Fruit fly (Drosophila melanogaster) whole organism, embryonic: ENCODE measurements around the gene CG11768.
A peak's percentile ranks its signal among the peaks of the same experiment; 100 is the strongest.

ENCODE experiments used
- Abd-B ChIP-seq: fragments of 200-800 bp; sonication (Bioruptor generic); optimal IDR thresholded peaks from 2 replicates; lab custom pipeline; 2018; ENCODE audit warnings: missing biosample characterization, mild to moderate bottlenecking, missing genetic modification characterization, moderate library complexity
- Asciz ChIP-seq: fragments of 200-800 bp; sonication (Bioruptor generic); optimal IDR thresholded peaks from 2 replicates; lab custom pipeline; 2017; ENCODE audit warnings: missing biosample characterization, mild to moderate bottlenecking, missing genetic modification characterization, missing genetic modification reagents
- C15 ChIP-seq: fragments of 200-800 bp; sonication (Bioruptor generic); IDR thresholded peaks from 3 replicates; pipeline ENCODE4 v1.3.6; 2022; ENCODE audit warnings: missing biosample characterization, missing genetic modification characterization
- CG10209 ChIP-seq: fragments of 200-800 bp; sonication (Bioruptor generic); optimal IDR thresholded peaks from 3 replicates; lab custom pipeline; 2017; ENCODE audit warnings: missing biosample characterization, mild to moderate bottlenecking, missing genetic modification characterization, missing genetic modification reagents
- CG10654 ChIP-seq: fragments of 200-800 bp; sonication (Bioruptor generic); optimal IDR thresholded peaks from 2 replicates; lab custom pipeline; 2016; ENCODE audit warnings: missing biosample characterization, missing genetic modification characterization
- CG10959 ChIP-seq: fragments of 200-800 bp; sonication (Bioruptor generic); IDR thresholded peaks from 2 replicates; pipeline ENCODE4 v1.3.6; 2022; ENCODE audit warnings: missing biosample characterization, missing genetic modification characterization
- CG13123 ChIP-seq: fragments of 200-800 bp; sonication (Bioruptor generic); optimal IDR thresholded peaks from 2 replicates; lab custom pipeline; 2016; ENCODE audit warnings: missing biosample characterization, missing genetic modification characterization
- CG13775 ChIP-seq: fragments of 200-800 bp; sonication (Bioruptor generic); optimal IDR thresholded peaks from 3 replicates; lab custom pipeline; 2017; ENCODE audit warnings: missing biosample characterization, mild to moderate bottlenecking, missing genetic modification characterization
- CG1529 ChIP-seq: fragments of 200-800 bp; sonication (Bioruptor generic); optimal IDR thresholded peaks from 3 replicates; lab custom pipeline; 2018; ENCODE audit warnings: missing biosample characterization, missing genetic modification characterization
- CG1647 ChIP-seq: fragments of 200-800 bp; sonication (Bioruptor generic); optimal IDR thresholded peaks from 3 replicates; lab custom pipeline; 2016; ENCODE audit warnings: missing biosample characterization, missing genetic modification characterization
- CG17359 ChIP-seq: fragments of 200-800 bp; sonication (Bioruptor generic); optimal IDR thresholded peaks from 3 replicates; lab custom pipeline; 2018; ENCODE audit warnings: missing biosample characterization, mild to moderate bottlenecking, missing genetic modification characterization, moderate library complexity
- CG3163 ChIP-seq: fragments of 200-800 bp; sonication (Bioruptor generic); optimal IDR thresholded peaks from 3 replicates; lab custom pipeline; 2016; ENCODE audit warnings: missing biosample characterization, missing genetic modification characterization
- CG34376 ChIP-seq: fragments of 200-800 bp; sonication (Bioruptor generic); optimal IDR thresholded peaks from 2 replicates; lab custom pipeline; 2018; ENCODE audit warnings: missing biosample characterization, mild to moderate bottlenecking, missing genetic modification characterization
- CG3726 ChIP-seq: fragments of 200-800 bp; sonication (Bioruptor generic); IDR thresholded peaks from 3 replicates; pipeline ENCODE4, ENCODE4 v1.3.6; 2022; ENCODE audit warnings: missing biosample characterization, missing genetic modification characterization
- CG42726 ChIP-seq: fragments of 200-800 bp; sonication (Bioruptor generic); IDR thresholded peaks from 2 replicates; pipeline ENCODE4 v1.3.6; 2022; ENCODE audit warnings: missing biosample characterization, missing genetic modification characterization; ENCODE audit not compliant: partially characterized antibody
- CG7987 ChIP-seq: fragments of 200-800 bp; sonication (Bioruptor generic); optimal IDR thresholded peaks from 2 replicates; lab custom pipeline; 2018; ENCODE audit warnings: missing biosample characterization, mild to moderate bottlenecking, missing genetic modification characterization, moderate library complexity
- CG8089 ChIP-seq: fragments of 200-800 bp; sonication (Bioruptor generic); optimal IDR thresholded peaks from 3 replicates; lab custom pipeline; 2016; ENCODE audit warnings: missing biosample characterization, missing genetic modification characterization
- CG8388 ChIP-seq: fragments of 200-800 bp; sonication (Bioruptor generic); optimal IDR thresholded peaks from 2 replicates; lab custom pipeline; 2019; ENCODE audit warnings: missing biosample characterization, mild to moderate bottlenecking, missing genetic modification characterization, moderate library complexity
- CG8924 ChIP-seq: fragments of 200-800 bp; optimal IDR thresholded peaks from 3 replicates; lab custom pipeline; 2019; ENCODE audit warnings: missing biosample characterization, mild to moderate bottlenecking, missing genetic modification characterization, moderate library complexity
- CG9215 ChIP-seq: fragments of 200-800 bp; sonication (Bioruptor generic); IDR thresholded peaks from 2 replicates; pipeline ENCODE4 v1.3.6; 2022; ENCODE audit warnings: missing biosample characterization, missing genetic modification characterization
- CkIIα-i1 ChIP-seq: fragments of 200-800 bp; sonication (Bioruptor generic); IDR thresholded peaks from 2 replicates; pipeline ENCODE4 v1.3.6; 2022; ENCODE audit warnings: missing biosample characterization, missing genetic modification characterization
- D19A ChIP-seq: fragments of 200-800 bp; optimal IDR thresholded peaks from 3 replicates; lab custom pipeline; 2019; ENCODE audit warnings: missing biosample characterization, mild to moderate bottlenecking, missing genetic modification characterization, moderate library complexity
- Ets97D ChIP-seq: fragments of 200-800 bp; sonication (Bioruptor generic); optimal IDR thresholded peaks from 3 replicates; lab custom pipeline; 2016; ENCODE audit warnings: missing biosample characterization, missing genetic modification characterization
- HHEX ChIP-seq: fragments of 200-800 bp; sonication (Bioruptor generic); optimal IDR thresholded peaks from 3 replicates; lab custom pipeline; 2017; ENCODE audit warnings: missing biosample characterization, mild to moderate bottlenecking, missing genetic modification characterization, missing genetic modification reagents
- HLH54F ChIP-seq: fragments of 200-800 bp; sonication (Bioruptor generic); optimal IDR thresholded peaks from 3 replicates; lab custom pipeline; 2016; ENCODE audit warnings: missing biosample characterization, missing genetic modification characterization
- HmgZ ChIP-seq: fragments of 200-800 bp; sonication (Bioruptor generic); optimal IDR thresholded peaks from 2 replicates; lab custom pipeline; 2018; ENCODE audit warnings: missing biosample characterization, mild to moderate bottlenecking, missing genetic modification characterization
- NC2α ChIP-seq: fragments of 200-800 bp; sonication (Bioruptor generic); optimal IDR thresholded peaks from 2 replicates; lab custom pipeline; 2016; ENCODE audit warnings: missing biosample characterization, missing genetic modification characterization
- Rfx ChIP-seq: fragments of 200-800 bp; sonication (Bioruptor generic); IDR thresholded peaks from 2 replicates; pipeline ENCODE4 v1.3.6; 2022; ENCODE audit warnings: missing biosample characterization, missing genetic modification characterization
- Rx ChIP-seq: fragments of 200-800 bp; sonication (Bioruptor generic); IDR thresholded peaks from 2 replicates; pipeline ENCODE4 v1.3.6; 2022; ENCODE audit warnings: missing biosample characterization, missing genetic modification characterization
- Sry-δ ChIP-seq: fragments of 200-800 bp; sonication (Bioruptor generic); optimal IDR thresholded peaks from 2 replicates; lab custom pipeline; 2016; ENCODE audit warnings: missing biosample characterization, missing genetic modification characterization
- Vsx1 ChIP-seq: fragments of 200-800 bp; sonication (Bioruptor generic); optimal IDR thresholded peaks from 2 replicates; lab custom pipeline; 2017; ENCODE audit warnings: missing biosample characterization, mild to moderate bottlenecking, missing genetic modification characterization, missing genetic modification reagents
- az2 ChIP-seq: fragments of 200-800 bp; sonication (Bioruptor generic); optimal IDR thresholded peaks from 3 replicates; lab custom pipeline; 2016; ENCODE audit warnings: missing biosample characterization, missing genetic modification characterization
- bab2 ChIP-seq: fragments of 200-800 bp; sonication (Bioruptor generic); optimal IDR thresholded peaks from 2 replicates; lab custom pipeline; 2016; ENCODE audit warnings: missing biosample characterization, missing genetic modification characterization
- cad ChIP-seq: fragments of >200 bp; optimal IDR thresholded peaks from 2 replicates; lab custom pipeline; 2017; ENCODE audit warnings: missing biosample characterization, missing genetic modification characterization
- chinmo ChIP-seq: fragments of 200-800 bp; sonication (Bioruptor generic); IDR thresholded peaks from 4 replicates; pipeline ENCODE4 v1.3.6; 2022; ENCODE audit warnings: missing biosample characterization, missing genetic modification characterization; ENCODE audit not compliant: partially characterized antibody
- dan ChIP-seq: fragments of 200-800 bp; sonication (Bioruptor generic); IDR thresholded peaks from 2 replicates; pipeline ENCODE4 v1.3.6; 2022; ENCODE audit warnings: missing biosample characterization, missing genetic modification characterization
- gem ChIP-seq: fragments of 200-800 bp; sonication (Bioruptor generic); optimal IDR thresholded peaks from 2 replicates; lab custom pipeline; 2019; ENCODE audit warnings: missing biosample characterization, mild to moderate bottlenecking, missing genetic modification characterization, moderate library complexity
- gfzf ChIP-seq: fragments of 200-800 bp; sonication (Bioruptor generic); optimal IDR thresholded peaks from 2 replicates; lab custom pipeline; 2016; ENCODE audit warnings: missing biosample characterization, mild to moderate bottlenecking, missing genetic modification characterization, moderate library complexity
- grau ChIP-seq: fragments of 200-800 bp; optimal IDR thresholded peaks from 3 replicates; lab custom pipeline; 2019; ENCODE audit warnings: missing biosample characterization, mild to moderate bottlenecking, missing genetic modification characterization, moderate library complexity
- gsb-n ChIP-seq: fragments of 200-800 bp; sonication (Bioruptor generic); optimal IDR thresholded peaks from 3 replicates; lab custom pipeline; 2018; ENCODE audit warnings: missing biosample characterization, mild to moderate bottlenecking, missing genetic modification characterization
- kah ChIP-seq: fragments of 200-800 bp; sonication (Bioruptor generic); optimal IDR thresholded peaks from 2 replicates; lab custom pipeline; 2018; ENCODE audit warnings: missing biosample characterization, mild to moderate bottlenecking, missing genetic modification characterization
- nmo ChIP-seq: fragments of 200-800 bp; sonication (Bioruptor generic); optimal IDR thresholded peaks from 2 replicates; lab custom pipeline; 2018; ENCODE audit warnings: missing biosample characterization, mild to moderate bottlenecking, missing genetic modification characterization, moderate library complexity
- pnt ChIP-seq: fragments of 200-800 bp; sonication (Bioruptor generic); optimal IDR thresholded peaks from 3 replicates; lab custom pipeline; 2016; ENCODE audit warnings: missing biosample characterization, missing genetic modification characterization
- prd ChIP-seq, 3 experiments: fragments of >200 bp in 2 of 3; fragments of 200-800 bp in 1 of 3; sonication (Bioruptor generic) in 1 of 3; optimal IDR thresholded peaks in 2 of 3; IDR thresholded peaks in 1 of 3; 2 replicates in 2 of 3; 3 replicates in 1 of 3; pipeline versions ENCODE4 v1.3.6 to Lab custom; 2017 to 2022; ENCODE audit warnings: missing biosample characterization in 1 of 3, missing genetic modification characterization in 1 of 3
- repo ChIP-seq: fragments of 200-800 bp; sonication (Bioruptor generic); optimal IDR thresholded peaks from 2 replicates; lab custom pipeline; 2016; ENCODE audit warnings: missing biosample characterization, missing genetic modification characterization
- sens ChIP-seq: fragments of 200-800 bp; sonication (Bioruptor generic); peaks from one replicate; lab custom pipeline; 2016; ENCODE audit warnings: missing biosample characterization, missing genetic modification characterization
- tap ChIP-seq: fragments of 200-800 bp; optimal IDR thresholded peaks from 3 replicates; lab custom pipeline; 2019; ENCODE audit warnings: missing biosample characterization, mild to moderate bottlenecking, missing genetic modification characterization, moderate library complexity
- twi ChIP-seq: fragments of 200-800 bp; optimal IDR thresholded peaks from 2 replicates; lab custom pipeline; 2019; ENCODE audit warnings: missing biosample characterization, mild to moderate bottlenecking, missing genetic modification characterization, moderate library complexity
- wek ChIP-seq: fragments of 200-800 bp; sonication (Bioruptor generic); optimal IDR thresholded peaks from 3 replicates; lab custom pipeline; 2018; ENCODE audit warnings: missing biosample characterization, mild to moderate bottlenecking, missing genetic modification characterization, moderate library complexity

CG11768 gene

DNA sequence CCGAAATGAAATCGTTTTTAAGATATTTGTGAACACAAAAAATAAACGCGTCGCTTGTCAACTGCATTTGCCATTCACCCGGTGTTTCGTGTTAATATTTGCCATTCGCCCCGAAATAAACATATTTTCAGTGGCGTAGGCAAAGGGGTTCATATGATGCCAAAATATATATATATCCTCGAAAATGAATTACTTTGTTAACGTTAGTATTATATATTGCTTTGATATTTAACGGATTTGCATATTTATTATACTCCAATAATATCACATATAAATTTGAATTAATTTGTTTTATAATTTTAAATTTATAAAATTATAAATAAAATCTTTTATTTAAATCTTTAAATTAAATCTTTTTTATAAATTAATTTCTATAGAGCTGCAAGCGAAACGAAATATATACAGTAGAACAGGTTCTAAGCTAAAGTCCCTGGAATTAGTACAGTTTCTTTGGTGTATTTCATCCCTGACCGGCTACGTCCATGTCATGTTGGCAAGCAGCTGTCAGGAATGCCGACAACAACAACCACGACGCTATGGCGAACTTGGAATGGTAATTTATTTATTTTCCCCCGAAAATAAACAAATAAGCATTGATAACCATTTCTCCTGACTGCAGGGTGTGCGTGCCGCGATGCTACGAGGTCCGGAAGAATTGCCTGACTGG lies 36.3 kb downstream of the CG11768 start, which contains the start of the genes M1BP and CG8202 (continued):
- TF ChIP-seq CG8388 (GFP tag; lab: Kevin White, UChicago) (peak; percentile 91), wek (GFP tag; lab: Kevin White, UChicago) (no peak), Rx (GFP tag; lab: Robert Waterston, UW) (0 out of 2 replicates have a peak, but pooled peaks have one; percentile 40), gfzf (GFP tag; lab: Kevin White, UChicago) (no peak), CkIIα-i1 (GFP tag; lab: Robert Waterston, UW) (0 out of 2 replicates have a peak, but pooled peaks have one; percentile 7), CG1529 (GFP tag; lab: Kevin White, UChicago) (peak; percentile 64), HLH54F (GFP tag; lab: Kevin White, UChicago) (peak; percentile 69), nmo (GFP tag; lab: Kevin White, UChicago) (peak; percentile 96), Asciz (GFP tag; lab: Kevin White, UChicago) (peak; percentile 83), CG8924 (tag; lab: Kevin White, UChicago) (peak; percentile 96), Ets97D (GFP tag; lab: Kevin White, UChicago) (no peak), dan (no peak), Sry-δ (GFP tag; lab: Kevin White, UChicago) (peak; percentile 8), grau (tag; lab: Kevin White, UChicago) (peak; percentile 94), repo (no peak), HmgZ (tag; lab: Kevin White, UChicago) (peak; percentile 56), az2 (GFP tag; lab: Kevin White, UChicago) (peak; percentile 91), HHEX (GFP tag; lab: Kevin White, UChicago) (peak; percentile 86), Abd-B (peak; percentile 87), CG7987 (no peak), CG10209 (peak; percentile 90), CG8089 (peak; percentile 28), pnt (peak; percentile 70), NC2α (GFP tag; lab: Kevin White, UChicago) (no peak), CG10959 (peak; percentile 62), C15 (no peak), prd (optimal IDR thresholded peaks at IDR 0.05; lab: Kevin White, UChicago) (no peak), prd (GFP tag; IDR thresholded peaks at IDR 0.05; lab: Robert Waterston, UW) (peak; percentile 89), CG9215 (GFP tag; lab: Robert Waterston, UW) (peak; percentile 83), CG13123 (GFP tag; lab: Kevin White, UChicago) (peak; percentile 73), CG10654 (GFP tag; lab: Kevin White, UChicago) (peak; percentile 85), Rfx (peak; percentile 80), CG34376 (GFP tag; lab: Kevin White, UChicago) (peak; percentile 47), CG3726 (GFP tag; lab: Robert Waterston, UW) (no peak), twi (tag; lab: Kevin White, UChicago) (peak; percentile 89), D19A (tag; lab: Kevin White, UChicago) (no peak), CG3163 (no peak), sens (GFP tag; lab: Kevin White, UChicago) (peak; percentile 88), bab2 (GFP tag; lab: Kevin White, UChicago) (peak; percentile 55), gsb-n (peak; percentile 93), tap (tag; lab: Kevin White, UChicago) (no peak), CG1647 (GFP tag; lab: Kevin White, UChicago) (no peak), kah (GFP tag; lab: Kevin White, UChicago) (peak; percentile 85), CG42726 (GFP tag; lab: Robert Waterston, UW) (no peak), CG13775 (peak; percentile 95), gem (peak; percentile 96), chinmo (no peak), cad (no peak), Vsx1 (GFP tag; lab: Kevin White, UChicago) (no peak), CG17359 (tag; lab: Kevin White, UChicago) (peak; percentile 84)
